Worm (Caenorhabditis elegans) whole organism, young adult: ENCODE measurements around the gene sri-19.

ENCODE experiments used
- C06A6.2 ChIP-seq: fragments of 200-800 bp; sonication (Bioruptor generic); conservative IDR thresholded peaks from 2 replicates; pipeline ENCODE4 v1.3.6; 2022; ENCODE audit warnings: missing genetic modification characterization, missing compliant biosample characterization
- C17E4.6 ChIP-seq: fragments of 200-800 bp; sonication (Bioruptor generic); IDR thresholded peaks from 2 replicates; pipeline ENCODE4 v1.3.6; 2022; ENCODE audit warnings: missing genetic modification reagents, missing genetic modification characterization, missing compliant biosample characterization
- F10E7.11 ChIP-seq: sonication (generic microtip); optimal IDR thresholded peaks from 2 replicates; lab custom pipeline; 2017; ENCODE audit warnings: mild to moderate bottlenecking, missing genetic modification characterization, moderate library complexity, missing compliant biosample characterization
- F39B2.1 ChIP-seq: fragments of 200-800 bp; sonication (Bioruptor generic); IDR thresholded peaks from 2 replicates; pipeline ENCODE4 v1.3.6; 2022; ENCODE audit warnings: missing genetic modification reagents, missing genetic modification characterization, missing compliant biosample characterization
- F55B11.4 ChIP-seq: sonication (generic microtip); optimal IDR thresholded peaks from 2 replicates; lab custom pipeline; 2016; ENCODE audit warnings: missing compliant biosample characterization, missing genetic modification characterization, borderline replicate concordance; ENCODE audit not compliant: insufficient read depth
- K11D2.4 ChIP-seq: fragments of 200-800 bp; sonication (Bioruptor generic); IDR thresholded peaks from 2 replicates; pipeline ENCODE4 v1.3.6; 2022; ENCODE audit warnings: missing genetic modification reagents, missing genetic modification characterization, missing compliant biosample characterization
- T26A5.8 ChIP-seq: sonication (generic microtip); optimal IDR thresholded peaks from 2 replicates; lab custom pipeline; 2016; ENCODE audit warnings: missing genetic modification characterization, missing compliant biosample characterization
- Y56A3A.18 ChIP-seq: fragments of 200-800 bp; sonication (Bioruptor generic); IDR thresholded peaks from 2 replicates; pipeline ENCODE4 v1.3.6; 2022; ENCODE audit warnings: missing genetic modification reagents, missing genetic modification characterization, missing compliant biosample characterization
- Y67H2A.10 ChIP-seq: fragments of 200-800 bp; sonication (Bioruptor generic); conservative IDR thresholded peaks from 2 replicates; pipeline ENCODE4 v1.3.6; 2022; ENCODE audit warnings: missing genetic modification reagents, missing genetic modification characterization, missing compliant biosample characterization
- Y95B8A.8 ChIP-seq: fragments of 200-800 bp; sonication (Bioruptor generic); IDR thresholded peaks from 2 replicates; pipeline ENCODE4 v1.3.6; 2022; ENCODE audit warnings: missing genetic modification reagents, missing genetic modification characterization, missing compliant biosample characterization
- akir-1 ChIP-seq: fragments of 200-800 bp; sonication (Bioruptor generic); optimal IDR thresholded peaks from 2 replicates; lab custom pipeline; 2018; ENCODE audit warnings: mild to moderate bottlenecking, missing genetic modification characterization, moderate library complexity, missing compliant biosample characterization
- ama-1 ChIP-seq, 3 experiments: fragments of 150-350 bp in 1 of 3; sonication (generic microtip) in 2 of 3; optimal IDR thresholded peaks; 2 replicates each; lab custom pipeline; 2014 to 2018; ENCODE audit warnings: missing biosample characterization in 2 of 3, missing genetic modification characterization in 2 of 3, missing genetic modification reagents in 2 of 3
- atf-7 ChIP-seq: sonication (generic microtip); optimal IDR thresholded peaks from 2 replicates; lab custom pipeline; 2017; ENCODE audit warnings: mild to moderate bottlenecking, missing genetic modification characterization, missing compliant biosample characterization
- attf-3 ChIP-seq: fragments of 200-800 bp; sonication (Bioruptor generic); conservative IDR thresholded peaks from 2 replicates; pipeline ENCODE4 v1.3.6; 2022; ENCODE audit warnings: missing genetic modification reagents, missing genetic modification characterization, missing compliant biosample characterization
- attf-5 ChIP-seq: fragments of 200-800 bp; sonication (Bioruptor generic); optimal IDR thresholded peaks from 2 replicates; lab custom pipeline; 2018; ENCODE audit warnings: mild to moderate bottlenecking, missing genetic modification characterization, missing compliant biosample characterization
- attf-6 ChIP-seq: fragments of 200-800 bp; sonication (Bioruptor generic); IDR thresholded peaks from 2 replicates; pipeline ENCODE4 v1.3.6; 2022; ENCODE audit warnings: missing genetic modification reagents, missing genetic modification characterization, missing compliant biosample characterization
- cebp-1 ChIP-seq, 2 experiments: fragments of 200-800 bp in 1 of 2; sonication (Bioruptor generic) in 1 of 2; sonication (generic microtip) in 1 of 2; IDR thresholded peaks in 1 of 2; optimal IDR thresholded peaks in 1 of 2; 2 replicates each; pipeline versions ENCODE4 v1.3.6 to Lab custom; 2017 to 2022; ENCODE audit warnings: missing compliant biosample characterization in 2 of 2, missing genetic modification characterization in 2 of 2, mild to moderate bottlenecking in 1 of 2, missing genetic modification reagents in 1 of 2, moderate library complexity in 1 of 2
- ceh-100 ChIP-seq: fragments of 200-800 bp; sonication (Bioruptor generic); IDR thresholded peaks from 2 replicates; pipeline ENCODE4 v1.3.6; 2022; ENCODE audit warnings: missing genetic modification reagents, missing genetic modification characterization, missing compliant biosample characterization
- ceh-27 ChIP-seq: fragments of 200-800 bp; sonication (Bioruptor generic); optimal IDR thresholded peaks from 2 replicates; lab custom pipeline; 2018; ENCODE audit warnings: mild to moderate bottlenecking, missing genetic modification characterization, moderate library complexity, missing compliant biosample characterization
- ceh-40 ChIP-seq: fragments of 200-800 bp; sonication (Bioruptor generic); IDR thresholded peaks from 2 replicates; pipeline ENCODE4 v1.3.6; 2022; ENCODE audit warnings: missing genetic modification characterization, missing compliant biosample characterization
- chd-7 ChIP-seq: sonication (generic microtip); optimal IDR thresholded peaks from 2 replicates; lab custom pipeline; 2016; ENCODE audit warnings: mild to moderate bottlenecking, missing genetic modification characterization, moderate library complexity, missing compliant biosample characterization
- die-1 ChIP-seq: sonication (generic microtip); optimal IDR thresholded peaks from 2 replicates; lab custom pipeline; 2016; ENCODE audit warnings: missing genotype, mild to moderate bottlenecking, missing genetic modification characterization, missing compliant biosample characterization
- egl-18 ChIP-seq: fragments of 200-800 bp; sonication (Bioruptor generic); IDR thresholded peaks from 2 replicates; pipeline ENCODE4 v1.3.6; 2022; ENCODE audit warnings: missing genetic modification reagents, missing genetic modification characterization, missing compliant biosample characterization
- egl-44 ChIP-seq: fragments of 200-800 bp; sonication (Bioruptor generic); IDR thresholded peaks from 2 replicates; pipeline ENCODE4 v1.3.6; 2022; ENCODE audit warnings: missing genetic modification reagents, missing genetic modification characterization, missing compliant biosample characterization
- fkh-3 ChIP-seq: sonication (generic microtip); optimal IDR thresholded peaks from 2 replicates; lab custom pipeline; 2016; ENCODE audit warnings: mild to moderate bottlenecking, missing genetic modification characterization, missing compliant biosample characterization
- gei-17 ChIP-seq: fragments of 200-800 bp; sonication (Bioruptor generic); optimal IDR thresholded peaks from 2 replicates; lab custom pipeline; 2018; ENCODE audit warnings: mild to moderate bottlenecking, missing genetic modification characterization, missing compliant biosample characterization
- hmg-20 ChIP-seq: fragments of 200-800 bp; sonication (Bioruptor generic); IDR thresholded peaks from 2 replicates; pipeline ENCODE4 v1.3.6; 2022; ENCODE audit warnings: missing genetic modification reagents, missing genetic modification characterization, missing compliant biosample characterization
- let-607 ChIP-seq, 2 experiments: fragments of 200-800 bp in 1 of 2; sonication (Bioruptor generic) in 1 of 2; sonication (generic microtip) in 1 of 2; optimal IDR thresholded peaks; 2 replicates each; lab custom pipeline; 2016 to 2018; ENCODE audit warnings: mild to moderate bottlenecking in 2 of 2, missing compliant biosample characterization in 2 of 2, missing genetic modification characterization in 2 of 2, moderate library complexity in 2 of 2, missing genotype in 1 of 2
- lin-26 ChIP-seq: fragments of 200-800 bp; sonication (Bioruptor generic); IDR thresholded peaks from 2 replicates; pipeline ENCODE4 v1.3.6; 2022; ENCODE audit warnings: missing genetic modification reagents, missing genetic modification characterization, missing compliant biosample characterization
- lin-35 ChIP-seq, 3 experiments: fragments of 150-350 bp in 2 of 3; sonication (generic microtip) in 1 of 3; optimal IDR thresholded peaks; 2 replicates each; lab custom pipeline; 2014 to 2018; ENCODE audit warnings: missing biosample characterization in 3 of 3, missing genetic modification characterization in 3 of 3, missing genetic modification reagents in 3 of 3
- lsy-27 ChIP-seq: sonication (generic microtip); optimal IDR thresholded peaks from 2 replicates; lab custom pipeline; 2017; ENCODE audit warnings: missing genetic modification characterization, mild to moderate bottlenecking, missing compliant biosample characterization, antibody characterized with exemption, missing genotype, borderline replicate concordance; ENCODE audit not compliant: insufficient read depth
- madf-10 ChIP-seq: sonication (generic microtip); optimal IDR thresholded peaks from 2 replicates; lab custom pipeline; 2016; ENCODE audit warnings: mild to moderate bottlenecking, missing genetic modification characterization, missing compliant biosample characterization
- madf-6 ChIP-seq: fragments of 200-800 bp; sonication (Bioruptor generic); IDR thresholded peaks from 2 replicates; pipeline ENCODE4 v1.3.6; 2022; ENCODE audit warnings: missing genetic modification reagents, missing genetic modification characterization, missing compliant biosample characterization
- mel-28 ChIP-seq: sonication (generic microtip); optimal IDR thresholded peaks from 2 replicates; lab custom pipeline; 2016; ENCODE audit warnings: borderline replicate concordance, mild to moderate bottlenecking, missing genetic modification characterization, missing compliant biosample characterization
- mes-4 ChIP-seq: sonication (generic microtip); optimal IDR thresholded peaks from 2 replicates; lab custom pipeline; 2016; ENCODE audit warnings: missing genotype, missing genetic modification characterization, missing compliant biosample characterization
- nfya-2 ChIP-seq: fragments of 200-800 bp; sonication (Bioruptor generic); IDR thresholded peaks from 2 replicates; pipeline ENCODE4 v1.3.6; 2022; ENCODE audit warnings: missing genetic modification reagents, missing genetic modification characterization, missing compliant biosample characterization
- nhr-120 ChIP-seq: fragments of 200-800 bp; sonication (Bioruptor generic); IDR thresholded peaks from 2 replicates; pipeline ENCODE4 v1.3.6; 2022; ENCODE audit warnings: missing genetic modification characterization, missing compliant biosample characterization
- nhr-179 ChIP-seq: sonication (generic microtip); optimal IDR thresholded peaks from 2 replicates; lab custom pipeline; 2016; ENCODE audit warnings: mild to moderate bottlenecking, missing genetic modification characterization, missing compliant biosample characterization
- pha-4 ChIP-seq: fragments of 150-350 bp; sonication (generic microtip); optimal IDR thresholded peaks from 2 replicates; lab custom pipeline; 2014; ENCODE audit warnings: missing biosample characterization, missing genetic modification reagents, missing genetic modification characterization
- rcor-1 ChIP-seq: fragments of 200-800 bp; sonication (Bioruptor generic); IDR thresholded peaks from 2 replicates; pipeline ENCODE4 v1.3.6; 2022; ENCODE audit warnings: missing genetic modification reagents, missing genetic modification characterization, missing compliant biosample characterization
- rpc-1 ChIP-seq, 2 experiments: fragments of 150-350 bp in 1 of 2; sonication (generic microtip) in 1 of 2; optimal IDR thresholded peaks; 2 replicates each; lab custom pipeline; 2014 to 2018; ENCODE audit warnings: missing biosample characterization in 1 of 2, missing genetic modification characterization in 1 of 2, missing genetic modification reagents in 1 of 2, missing genotype in 1 of 2
- tbx-9 ChIP-seq: sonication (generic microtip); optimal IDR thresholded peaks from 2 replicates; lab custom pipeline; 2016; ENCODE audit warnings: borderline replicate concordance, missing genetic modification characterization, inconsistent platforms, missing compliant biosample characterization
- unc-130 ChIP-seq: sonication (generic microtip); optimal IDR thresholded peaks from 2 replicates; lab custom pipeline; 2016; ENCODE audit warnings: missing genetic modification reagents, missing genetic modification characterization, missing compliant biosample characterization
- unc-62 ChIP-seq: fragments of 150-350 bp; optimal IDR thresholded peaks from 2 replicates; lab custom pipeline; 2014; ENCODE audit warnings: missing biosample characterization, missing genetic modification reagents, missing genetic modification characterization
- zfh-2 ChIP-seq: fragments of 200-800 bp; sonication (Bioruptor generic); conservative IDR thresholded peaks from 2 replicates; pipeline ENCODE4 v1.3.6; 2022; ENCODE audit warnings: missing genetic modification reagents, missing genetic modification characterization, missing compliant biosample characterization
- ztf-22 ChIP-seq: fragments of 200-800 bp; sonication (Bioruptor generic); optimal IDR thresholded peaks from 2 replicates; lab custom pipeline; 2018; ENCODE audit warnings: mild to moderate bottlenecking, missing genetic modification characterization, moderate library complexity, missing compliant biosample characterization
- ztf-6 ChIP-seq: fragments of 200-800 bp; sonication (Bioruptor generic); IDR thresholded peaks from 2 replicates; pipeline ENCODE4 v1.3.6; 2022; ENCODE audit warnings: missing genetic modification reagents, missing genetic modification characterization, missing compliant biosample characterization

sri-19 gene

DNA sequence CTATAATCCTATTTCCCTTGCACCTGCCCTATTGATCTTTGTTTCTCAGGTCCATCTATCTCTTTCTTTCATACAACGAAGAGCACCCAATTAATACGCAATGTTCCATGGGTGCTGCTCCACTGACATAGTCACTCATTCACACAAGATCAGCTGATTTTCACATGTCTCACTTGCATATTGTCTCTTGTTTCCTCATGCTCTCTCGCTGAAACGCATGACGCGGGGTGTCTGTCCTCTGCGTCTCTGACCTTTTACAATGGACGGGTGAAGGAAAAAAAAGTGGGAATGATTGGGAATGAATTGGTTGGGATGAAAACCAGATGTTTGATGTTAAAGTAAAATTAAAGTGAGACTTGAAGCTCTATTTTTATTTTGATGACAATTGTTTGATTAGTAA is 22.8 kb upstream of the sri-19 start (continued):
- TF ChIP-seq gei-17 (GFP tag; lab: Kevin White, UChicago) (no peak), lin-26 (GFP tag; lab: Robert Waterston, UW) (0 out of 2 replicates have a peak, but pooled peaks have one; percentile 65), Y67H2A.10 (GFP tag; lab: Robert Waterston, UW) (peak; percentile 70; the same call in 1 of the 2 replicates), zfh-2 (peak; percentile 58), ceh-100 (GFP tag; lab: Robert Waterston, UW) (no peak), C17E4.6 (GFP tag; lab: Robert Waterston, UW) (no peak), nhr-179 (tag; lab: Kevin White, UChicago) (no peak), egl-44 (GFP tag; lab: Robert Waterston, UW) (peak; percentile 74), tbx-9 (tag; lab: Kevin White, UChicago) (no peak), die-1 (tag; lab: Kevin White, UChicago) (peak; percentile 46), lsy-27 (tag; lab: Kevin White, UChicago) (no peak), akir-1 (GFP tag; lab: Kevin White, UChicago) (no peak), nhr-120 (GFP tag; lab: Robert Waterston, UW) (no peak), rcor-1 (GFP tag; lab: Robert Waterston, UW) (peak; percentile 29; the same call in 1 of the 2 replicates), cebp-1 (GFP tag; IDR thresholded peaks at IDR 0.05; lab: Robert Waterston, UW) (peak; percentile 45), cebp-1 (tag; optimal IDR thresholded peaks at IDR 0.05; lab: Kevin White, UChicago) (peak; percentile 85), attf-6 (GFP tag; lab: Robert Waterston, UW) (no peak), hmg-20 (GFP tag; lab: Robert Waterston, UW) (no peak), let-607 (tag; optimal IDR thresholded peaks at IDR 0.05; lab: Kevin White, UChicago) (peak in 1 of 2 experiments; percentile 14), T26A5.8 (tag; lab: Kevin White, UChicago) (no peak), attf-5 (peak; percentile 72), lin-35 (GFP tag; optimal IDR thresholded peaks at IDR 0.05; lab: Kevin White, UChicago) (peak in 1 of 3 experiments; percentile 85), atf-7 (tag; lab: Kevin White, UChicago) (peak; percentile 74), F55B11.4 (tag; lab: Kevin White, UChicago) (no peak), nfya-2 (GFP tag; lab: Robert Waterston, UW) (no peak), ceh-27 (GFP tag; lab: Kevin White, UChicago) (peak; percentile 83), unc-130 (GFP tag; lab: Kevin White, UChicago) (no peak), pha-4 (tag; lab: Kevin White, UChicago) (no peak), Y56A3A.18 (GFP tag; lab: Robert Waterston, UW) (no peak), K11D2.4 (GFP tag; lab: Robert Waterston, UW) (peak; percentile 88), rpc-1 (optimal IDR thresholded peaks at IDR 0.05; lab: Kevin White, UChicago) (no peak), rpc-1 (tag; optimal IDR thresholded peaks at IDR 0.05; lab: Kevin White, UChicago) (no peak), madf-6 (GFP tag; lab: Robert Waterston, UW) (no peak; the same call in 1 of the 2 replicates), Y95B8A.8 (GFP tag; lab: Robert Waterston, UW) (peak; percentile 88), fkh-3 (tag; lab: Kevin White, UChicago) (no peak), chd-7 (peak; percentile 85), unc-62 (GFP tag; lab: Kevin White, UChicago) (peak; percentile 73), egl-18 (no peak), ztf-6 (no peak), F39B2.1 (GFP tag; lab: Robert Waterston, UW) (no peak), mel-28 (no peak), attf-3 (GFP tag; lab: Robert Waterston, UW) (no peak), ztf-22 (GFP tag; lab: Kevin White, UChicago) (peak; percentile 75), F10E7.11 (tag; lab: Kevin White, UChicago) (peak; percentile 11), ama-1 (optimal IDR thresholded peaks at IDR 0.05; lab: Kevin White, UChicago) (peak; percentile 93), ama-1 (GFP tag; optimal IDR thresholded peaks at IDR 0.05; lab: Kevin White, UChicago) (no peak), mes-4 (no peak), C06A6.2 (GFP tag; lab: Robert Waterston, UW) (peak; percentile 66; the same call in 1 of the 2 replicates), madf-10 (peak; percentile 59), ceh-40 (GFP tag; lab: Robert Waterston, UW) (0 out of 2 replicates have a peak, but pooled peaks have one; percentile 27)
